Worm (Caenorhabditis elegans) whole organism, young adult: ENCODE measurements around the gene T05H10.1.
A peak's percentile ranks its signal among the peaks of the same experiment; 100 is the strongest.

ENCODE experiments used
- B0019.2 ChIP-seq: fragments of 200-800 bp; sonication (Bioruptor generic); conservative IDR thresholded peaks from 2 replicates; pipeline ENCODE4 v1.3.6; 2022; ENCODE audit warnings: missing genetic modification reagents, missing genetic modification characterization, missing compliant biosample characterization
- B0336.3 ChIP-seq: fragments of 200-800 bp; sonication (Bioruptor generic); IDR thresholded peaks from 2 replicates; pipeline ENCODE4 v1.3.6; 2022; ENCODE audit warnings: missing genetic modification characterization, missing compliant biosample characterization
- C17E4.6 ChIP-seq: fragments of 200-800 bp; sonication (Bioruptor generic); IDR thresholded peaks from 2 replicates; pipeline ENCODE4 v1.3.6; 2022; ENCODE audit warnings: missing genetic modification reagents, missing genetic modification characterization, missing compliant biosample characterization
- F22D6.2 ChIP-seq: sonication (generic microtip); optimal IDR thresholded peaks from 2 replicates; lab custom pipeline; 2016; ENCODE audit warnings: mild to moderate bottlenecking, missing genetic modification characterization, missing compliant biosample characterization
- F23B12.7 ChIP-seq: sonication (generic microtip); optimal IDR thresholded peaks from 2 replicates; lab custom pipeline; 2017; ENCODE audit warnings: missing genetic modification characterization, mild to moderate bottlenecking, missing compliant biosample characterization, antibody characterized with exemption, moderate library complexity; ENCODE audit not compliant: insufficient read depth
- F57C9.4 ChIP-seq: sonication (generic microtip); optimal IDR thresholded peaks from 2 replicates; lab custom pipeline; 2017; ENCODE audit warnings: mild to moderate bottlenecking, missing genetic modification characterization, missing compliant biosample characterization
- K11D2.4 ChIP-seq: fragments of 200-800 bp; sonication (Bioruptor generic); IDR thresholded peaks from 2 replicates; pipeline ENCODE4 v1.3.6; 2022; ENCODE audit warnings: missing genetic modification reagents, missing genetic modification characterization, missing compliant biosample characterization
- K12H6.12 ChIP-seq: fragments of 200-800 bp; sonication (Bioruptor generic); optimal IDR thresholded peaks from 2 replicates; lab custom pipeline; 2018; ENCODE audit warnings: mild to moderate bottlenecking, missing genetic modification characterization, missing compliant biosample characterization
- Y53G8AR.9 ChIP-seq: fragments of 200-800 bp; sonication (Bioruptor generic); conservative IDR thresholded peaks from 2 replicates; pipeline ENCODE4 v1.3.6; 2022; ENCODE audit warnings: missing genetic modification reagents, missing genetic modification characterization, missing compliant biosample characterization
- Y67H2A.10 ChIP-seq: fragments of 200-800 bp; sonication (Bioruptor generic); conservative IDR thresholded peaks from 2 replicates; pipeline ENCODE4 v1.3.6; 2022; ENCODE audit warnings: missing genetic modification reagents, missing genetic modification characterization, missing compliant biosample characterization
- Y95B8A.8 ChIP-seq: fragments of 200-800 bp; sonication (Bioruptor generic); IDR thresholded peaks from 2 replicates; pipeline ENCODE4 v1.3.6; 2022; ENCODE audit warnings: missing genetic modification reagents, missing genetic modification characterization, missing compliant biosample characterization
- akir-1 ChIP-seq: fragments of 200-800 bp; sonication (Bioruptor generic); optimal IDR thresholded peaks from 2 replicates; lab custom pipeline; 2018; ENCODE audit warnings: mild to moderate bottlenecking, missing genetic modification characterization, moderate library complexity, missing compliant biosample characterization
- ama-1 ChIP-seq, 3 experiments: fragments of 150-350 bp in 1 of 3; sonication (generic microtip) in 2 of 3; optimal IDR thresholded peaks; 2 replicates each; lab custom pipeline; 2014 to 2018; ENCODE audit warnings: missing biosample characterization in 2 of 3, missing genetic modification characterization in 2 of 3, missing genetic modification reagents in 2 of 3
- atf-7 ChIP-seq: sonication (generic microtip); optimal IDR thresholded peaks from 2 replicates; lab custom pipeline; 2017; ENCODE audit warnings: mild to moderate bottlenecking, missing genetic modification characterization, missing compliant biosample characterization
- attf-3 ChIP-seq: fragments of 200-800 bp; sonication (Bioruptor generic); conservative IDR thresholded peaks from 2 replicates; pipeline ENCODE4 v1.3.6; 2022; ENCODE audit warnings: missing genetic modification reagents, missing genetic modification characterization, missing compliant biosample characterization
- cebp-1 ChIP-seq, 2 experiments: fragments of 200-800 bp in 1 of 2; sonication (Bioruptor generic) in 1 of 2; sonication (generic microtip) in 1 of 2; IDR thresholded peaks in 1 of 2; optimal IDR thresholded peaks in 1 of 2; 2 replicates each; pipeline versions ENCODE4 v1.3.6 to Lab custom; 2017 to 2022; ENCODE audit warnings: missing compliant biosample characterization in 2 of 2, missing genetic modification characterization in 2 of 2, mild to moderate bottlenecking in 1 of 2, missing genetic modification reagents in 1 of 2, moderate library complexity in 1 of 2
- ceh-100 ChIP-seq: fragments of 200-800 bp; sonication (Bioruptor generic); IDR thresholded peaks from 2 replicates; pipeline ENCODE4 v1.3.6; 2022; ENCODE audit warnings: missing genetic modification reagents, missing genetic modification characterization, missing compliant biosample characterization
- ceh-27 ChIP-seq: fragments of 200-800 bp; sonication (Bioruptor generic); optimal IDR thresholded peaks from 2 replicates; lab custom pipeline; 2018; ENCODE audit warnings: mild to moderate bottlenecking, missing genetic modification characterization, moderate library complexity, missing compliant biosample characterization
- ceh-40 ChIP-seq: fragments of 200-800 bp; sonication (Bioruptor generic); IDR thresholded peaks from 2 replicates; pipeline ENCODE4 v1.3.6; 2022; ENCODE audit warnings: missing genetic modification characterization, missing compliant biosample characterization
- ceh-58 ChIP-seq: fragments of 200-800 bp; sonication (Bioruptor generic); IDR thresholded peaks from 2 replicates; pipeline ENCODE4 v1.3.6; 2022; ENCODE audit warnings: missing genetic modification characterization, missing compliant biosample characterization
- ekl-4 ChIP-seq: fragments of 200-800 bp; sonication (Bioruptor generic); IDR thresholded peaks from 2 replicates; pipeline ENCODE4 v1.3.6; 2022; ENCODE audit warnings: missing genetic modification reagents, missing genetic modification characterization, missing compliant biosample characterization
- ets-4 ChIP-seq: fragments of 200-800 bp; sonication (Bioruptor generic); optimal IDR thresholded peaks from 2 replicates; lab custom pipeline; 2018; ENCODE audit warnings: mild to moderate bottlenecking, missing genetic modification characterization, missing compliant biosample characterization
- gei-17 ChIP-seq: fragments of 200-800 bp; sonication (Bioruptor generic); optimal IDR thresholded peaks from 2 replicates; lab custom pipeline; 2018; ENCODE audit warnings: mild to moderate bottlenecking, missing genetic modification characterization, missing compliant biosample characterization
- hmg-20 ChIP-seq: fragments of 200-800 bp; sonication (Bioruptor generic); IDR thresholded peaks from 2 replicates; pipeline ENCODE4 v1.3.6; 2022; ENCODE audit warnings: missing genetic modification reagents, missing genetic modification characterization, missing compliant biosample characterization
- hsf-1 ChIP-seq: fragments of 200-800 bp; sonication (Bioruptor generic); IDR thresholded peaks from 2 replicates; pipeline ENCODE4 v1.3.6; 2022; ENCODE audit warnings: missing genetic modification reagents, missing genetic modification characterization, missing compliant biosample characterization
- let-526 ChIP-seq: fragments of 200-800 bp; sonication (Bioruptor generic); IDR thresholded peaks from 2 replicates; pipeline ENCODE4 v1.3.6; 2022; ENCODE audit warnings: missing genetic modification reagents, missing genetic modification characterization, missing compliant biosample characterization
- lin-35 ChIP-seq, 3 experiments: fragments of 150-350 bp in 2 of 3; sonication (generic microtip) in 1 of 3; optimal IDR thresholded peaks; 2 replicates each; lab custom pipeline; 2014 to 2018; ENCODE audit warnings: missing biosample characterization in 3 of 3, missing genetic modification characterization in 3 of 3, missing genetic modification reagents in 3 of 3
- lin-54 ChIP-seq: fragments of 200-800 bp; sonication (Bioruptor generic); optimal IDR thresholded peaks from 2 replicates; lab custom pipeline; 2018; ENCODE audit warnings: mild to moderate bottlenecking, missing genetic modification characterization, missing compliant biosample characterization
- lir-1 ChIP-seq: fragments of 200-800 bp; sonication (Bioruptor generic); conservative IDR thresholded peaks from 2 replicates; pipeline ENCODE4 v1.3.6; 2022; ENCODE audit warnings: missing genetic modification reagents, missing genetic modification characterization, missing compliant biosample characterization
- madf-10 ChIP-seq: sonication (generic microtip); optimal IDR thresholded peaks from 2 replicates; lab custom pipeline; 2016; ENCODE audit warnings: mild to moderate bottlenecking, missing genetic modification characterization, missing compliant biosample characterization
- madf-8 ChIP-seq: fragments of 200-800 bp; sonication (Bioruptor generic); conservative IDR thresholded peaks from 2 replicates; pipeline ENCODE4 v1.3.6; 2022; ENCODE audit warnings: missing genetic modification reagents, missing genetic modification characterization, missing compliant biosample characterization
- nfyb-1 ChIP-seq: fragments of 200-800 bp; sonication (Bioruptor generic); IDR thresholded peaks from 2 replicates; pipeline ENCODE4 v1.3.6; 2022; ENCODE audit warnings: missing genetic modification reagents, missing genetic modification characterization, missing compliant biosample characterization
- nhr-120 ChIP-seq: fragments of 200-800 bp; sonication (Bioruptor generic); IDR thresholded peaks from 2 replicates; pipeline ENCODE4 v1.3.6; 2022; ENCODE audit warnings: missing genetic modification characterization, missing compliant biosample characterization
- nhr-90 ChIP-seq: sonication (generic microtip); optimal IDR thresholded peaks from 2 replicates; lab custom pipeline; 2016; ENCODE audit warnings: missing genotype, mild to moderate bottlenecking, missing genetic modification characterization, missing compliant biosample characterization
- repo-1 ChIP-seq: sonication (generic microtip); optimal IDR thresholded peaks from 2 replicates; lab custom pipeline; 2017; ENCODE audit warnings: mild to moderate bottlenecking, missing genetic modification characterization, missing compliant biosample characterization
- sea-2 ChIP-seq: fragments of 200-800 bp; sonication (Bioruptor generic); IDR thresholded peaks from 2 replicates; pipeline ENCODE4 v1.3.6; 2022; ENCODE audit warnings: missing genetic modification characterization, missing compliant biosample characterization
- snpc-3.4 ChIP-seq: sonication (generic microtip); optimal IDR thresholded peaks from 2 replicates; lab custom pipeline; 2017; ENCODE audit warnings: missing genetic modification characterization, mild to moderate bottlenecking, missing compliant biosample characterization, antibody characterized with exemption, moderate library complexity, missing genotype, missing genetic modification reagents
- snpc-4 ChIP-seq, 5 experiments: fragments of 150-350 bp in 1 of 5; sonication (generic microtip) in 4 of 5; optimal IDR thresholded peaks; 2 replicates each; lab custom pipeline; 2014 to 2018; ENCODE audit warnings: missing genetic modification characterization in 5 of 5, missing biosample characterization in 3 of 5, antibody characterized with exemption in 2 of 5, mild to moderate bottlenecking in 2 of 5, missing compliant biosample characterization in 2 of 5, missing genotype in 2 of 5, moderate library complexity in 2 of 5, missing genetic modification reagents in 1 of 5
- sptf-2 ChIP-seq: fragments of 200-800 bp; sonication (Bioruptor generic); optimal IDR thresholded peaks from 2 replicates; lab custom pipeline; 2018; ENCODE audit warnings: mild to moderate bottlenecking, missing genetic modification characterization, missing compliant biosample characterization
- tbp1 ChIP-seq: fragments of 200-800 bp; sonication (Bioruptor generic); optimal IDR thresholded peaks from 2 replicates; lab custom pipeline; 2018; ENCODE audit warnings: mild to moderate bottlenecking, missing genetic modification characterization, missing compliant biosample characterization
- unc-130 ChIP-seq: sonication (generic microtip); optimal IDR thresholded peaks from 2 replicates; lab custom pipeline; 2016; ENCODE audit warnings: missing genetic modification reagents, missing genetic modification characterization, missing compliant biosample characterization
- zfh-2 ChIP-seq: fragments of 200-800 bp; sonication (Bioruptor generic); conservative IDR thresholded peaks from 2 replicates; pipeline ENCODE4 v1.3.6; 2022; ENCODE audit warnings: missing genetic modification reagents, missing genetic modification characterization, missing compliant biosample characterization
- zim-3 ChIP-seq: sonication (generic microtip); optimal IDR thresholded peaks from 2 replicates; lab custom pipeline; 2017; ENCODE audit warnings: mild to moderate bottlenecking, missing genetic modification characterization, moderate library complexity, missing compliant biosample characterization
- ztf-18 ChIP-seq: sonication (generic microtip); optimal IDR thresholded peaks from 2 replicates; lab custom pipeline; 2016; ENCODE audit warnings: missing genotype, mild to moderate bottlenecking, missing genetic modification characterization, missing compliant biosample characterization
- ztf-26 ChIP-seq: sonication (generic microtip); optimal IDR thresholded peaks from 2 replicates; lab custom pipeline; 2017; ENCODE audit warnings: missing genetic modification characterization, missing compliant biosample characterization
- ztf-28 ChIP-seq: fragments of 200-800 bp; sonication (Bioruptor generic); IDR thresholded peaks from 2 replicates; pipeline ENCODE4 v1.3.6; 2022; ENCODE audit warnings: missing genetic modification reagents, missing genetic modification characterization, missing compliant biosample characterization

Gene T05H10.1

ce11 chrII:8028246-8028694 lies 14.1 kb upstream of the T05H10.1 start:
- peak; percentile 83 for TF ChIP-seq repo-1
- peak; percentile 72 for TF ChIP-seq nhr-90 (tag; lab: Kevin White, UChicago)
- TF ChIP-seq Y53G8AR.9 (GFP tag; lab: Robert Waterston, UW): 0 out of 2 replicates have a peak, but pooled peaks have one; percentile 52
- TF ChIP-seq C17E4.6 (GFP tag; lab: Robert Waterston, UW): no peak
- no peak for TF ChIP-seq nhr-120 (GFP tag; lab: Robert Waterston, UW)
- peak; percentile 83 for TF ChIP-seq atf-7
- TF ChIP-seq ceh-40 (GFP tag; lab: Robert Waterston, UW): 0 out of 2 replicates have a peak, but pooled peaks have one; percentile 30
- 0 out of 2 replicates have a peak, but pooled peaks have one; percentile 38 for TF ChIP-seq hsf-1 (GFP tag; lab: Robert Waterston, UW)
- TF ChIP-seq zim-3 (tag; lab: Kevin White, UChicago): peak; percentile 47
- TF ChIP-seq ceh-100 (GFP tag; lab: Robert Waterston, UW): peak; percentile 69
- peak; percentile 78 for TF ChIP-seq lin-54 (GFP tag; lab: Kevin White, UChicago)
- TF ChIP-seq F23B12.7 (tag; lab: Kevin White, UChicago): peak; percentile 22
- peak; percentile 56; the same call in 1 of the 2 replicates for TF ChIP-seq Y95B8A.8 (GFP tag; lab: Robert Waterston, UW)
- peak; percentile 41; the same call in 1 of the 2 replicates for TF ChIP-seq ztf-28 (GFP tag; lab: Robert Waterston, UW)
- peak; percentile 87 for TF ChIP-seq ceh-27 (GFP tag; lab: Kevin White, UChicago)
- TF ChIP-seq hmg-20 (GFP tag; lab: Robert Waterston, UW): no peak
- peak; percentile 90 for TF ChIP-seq B0336.3 (GFP tag; lab: Robert Waterston, UW)
- peak; percentile 95 for TF ChIP-seq lir-1 (GFP tag; lab: Robert Waterston, UW)
- TF ChIP-seq F22D6.2 (tag; lab: Kevin White, UChicago): peak; percentile 70
- peak; percentile 95 for TF ChIP-seq nfyb-1
- peak; percentile 54 for TF ChIP-seq snpc-4 (GFP tag; optimal IDR thresholded peaks at IDR 0.05; lab: Kevin White, UChicago)
- peak; percentile 23 to 68 (median 42) for TF ChIP-seq snpc-4 (tag; optimal IDR thresholded peaks at IDR 0.05; lab: Kevin White, UChicago)
- peak; percentile 98 for TF ChIP-seq K12H6.12 (tag; lab: Kevin White, UChicago)
- TF ChIP-seq gei-17 (GFP tag; lab: Kevin White, UChicago): peak; percentile 76
- 0 out of 2 replicates have a peak, but pooled peaks have one; percentile 79 for TF ChIP-seq sea-2 (GFP tag; lab: Robert Waterston, UW)
- TF ChIP-seq K11D2.4 (GFP tag; lab: Robert Waterston, UW): peak; percentile 93
- TF ChIP-seq ztf-18 (tag; lab: Kevin White, UChicago): peak; percentile 78
- TF ChIP-seq cebp-1 (GFP tag; IDR thresholded peaks at IDR 0.05; lab: Robert Waterston, UW): peak; percentile 78
- TF ChIP-seq cebp-1 (tag; optimal IDR thresholded peaks at IDR 0.05; lab: Kevin White, UChicago): peak; percentile 92
- TF ChIP-seq madf-10 (tag; lab: Kevin White, UChicago): peak; percentile 90
- TF ChIP-seq snpc-3.4 (tag; lab: Kevin White, UChicago): peak; percentile 17
- peak; percentile 18 for TF ChIP-seq sptf-2 (GFP tag; lab: Kevin White, UChicago)
- peak; percentile 72 for TF ChIP-seq attf-3 (GFP tag; lab: Robert Waterston, UW)
- peak in 1 of 3 experiments; percentile 89 for TF ChIP-seq lin-35 (GFP tag; optimal IDR thresholded peaks at IDR 0.05; lab: Kevin White, UChicago)
- no peak for TF ChIP-seq ama-1 (optimal IDR thresholded peaks at IDR 0.05; lab: Kevin White, UChicago)
- TF ChIP-seq ama-1 (GFP tag; optimal IDR thresholded peaks at IDR 0.05; lab: Kevin White, UChicago): peak in 1 of 2 experiments; percentile 18
- TF ChIP-seq ceh-58 (GFP tag; lab: Robert Waterston, UW): no peak
- peak; percentile 88 for TF ChIP-seq let-526 (GFP tag; lab: Robert Waterston, UW)
- peak; percentile 15 for TF ChIP-seq ets-4
- peak; percentile 93 for TF ChIP-seq ztf-26 (tag; lab: Kevin White, UChicago)
- TF ChIP-seq zfh-2 (GFP tag; lab: Robert Waterston, UW): peak; percentile 100
- peak; percentile 41; the same call in 1 of the 2 replicates for TF ChIP-seq Y67H2A.10 (GFP tag; lab: Robert Waterston, UW)
- TF ChIP-seq tbp1: peak; percentile 64
- TF ChIP-seq akir-1 (GFP tag; lab: Kevin White, UChicago): peak; percentile 42
- TF ChIP-seq madf-8 (GFP tag; lab: Robert Waterston, UW): 0 out of 2 replicates have a peak, but pooled peaks have one; percentile 14
- TF ChIP-seq ekl-4 (GFP tag; lab: Robert Waterston, UW): peak; percentile 89
- TF ChIP-seq F57C9.4: no peak
- peak; percentile 21 for TF ChIP-seq unc-130 (GFP tag; lab: Kevin White, UChicago)
- TF ChIP-seq B0019.2: no peak
